Worm (Caenorhabditis elegans): ENCODE data around the gene C26B9.5.

DNA sequence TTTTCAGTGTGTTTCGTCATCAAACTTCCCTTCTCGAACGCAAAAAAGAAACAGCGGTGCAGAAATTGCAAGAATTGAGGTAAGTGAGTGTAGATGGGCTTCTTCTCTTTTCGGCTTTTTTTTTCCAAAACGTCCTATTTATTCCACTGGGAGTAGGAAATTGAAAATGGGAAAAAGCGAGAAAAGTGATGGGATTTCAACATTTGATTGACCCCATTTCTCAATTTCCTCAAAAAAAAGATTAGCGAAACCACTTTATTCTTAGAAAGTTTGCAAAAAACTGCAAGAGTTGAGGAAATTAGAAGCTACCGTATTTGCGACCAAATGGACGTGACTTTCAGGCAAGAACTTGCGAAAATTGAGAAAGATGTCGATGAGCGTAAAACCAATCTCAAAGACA is 25.8 kb upstream of the C26B9.5 start, which contains the start of gene ags-3:
- no peak for TF ChIP-seq nhr-6 (tag; optimal IDR thresholded peaks at IDR 0.05)
- TF ChIP-seq elt-3 (tag; optimal IDR thresholded peaks at IDR 0.05): no peak
- TF ChIP-seq fos-1 (tag; optimal IDR thresholded peaks at IDR 0.05): no peak
- TF ChIP-seq blmp-1 (tag; optimal IDR thresholded peaks at IDR 0.05; ENCODE audit: insufficient read depth): no peak
- TF ChIP-seq crh-2 (tag; optimal IDR thresholded peaks at IDR 0.05): no peak
- no peak for TF ChIP-seq nhr-237 (tag; optimal IDR thresholded peaks at IDR 0.05)
- TF ChIP-seq snpc-4 (tag; optimal IDR thresholded peaks at IDR 0.05): no peak
- no peak for TF ChIP-seq skn-1 (tag; optimal IDR thresholded peaks at IDR 0.05)
- no peak for TF ChIP-seq gmeb-1 (tag; optimal IDR thresholded peaks at IDR 0.05)
- TF ChIP-seq ztf-11 (tag; optimal IDR thresholded peaks at IDR 0.05): no peak
- TF ChIP-seq ceh-16 (tag; optimal IDR thresholded peaks at IDR 0.05): no peak
- TF ChIP-seq ZK546.5 (tag; optimal IDR thresholded peaks at IDR 0.05): no peak
